Fruit fly (Drosophila melanogaster) whole organism, embryonic: ENCODE results near the gene ida.

Source experiments
- Adf1 ChIP-seq: fragments of 200-800 bp; sonication (Bioruptor generic); IDR thresholded peaks from 2 replicates; pipeline ENCODE4 v1.3.6; 2022; ENCODE audit warnings: missing biosample characterization, missing genetic modification characterization
- Atf3 ChIP-seq: fragments of 200-800 bp; sonication (Bioruptor generic); optimal IDR thresholded peaks from 3 replicates; lab custom pipeline; 2016; ENCODE audit warnings: missing biosample characterization, missing genetic modification characterization
- CG1024 ChIP-seq: fragments of 200-800 bp; sonication (Bioruptor generic); IDR thresholded peaks from 2 replicates; pipeline ENCODE4 v1.3.6; 2022; ENCODE audit warnings: missing biosample characterization, missing genetic modification characterization
- CG10267 ChIP-seq: fragments of 200-800 bp; sonication (Bioruptor generic); optimal IDR thresholded peaks from 2 replicates; lab custom pipeline; 2018; ENCODE audit warnings: missing biosample characterization, mild to moderate bottlenecking, missing genetic modification characterization, moderate library complexity
- CG10366 ChIP-seq: fragments of 200-800 bp; sonication (Bioruptor generic); IDR thresholded peaks from 2 replicates; pipeline ENCODE4 v1.3.6; 2022; ENCODE audit warnings: missing biosample characterization, missing genetic modification characterization
- CG11247 ChIP-seq: fragments of 200-800 bp; sonication (Bioruptor generic); IDR thresholded peaks from 2 replicates; pipeline ENCODE4 v1.3.6; 2022; ENCODE audit warnings: missing biosample characterization, missing genetic modification characterization
- CG13123 ChIP-seq: fragments of 200-800 bp; sonication (Bioruptor generic); optimal IDR thresholded peaks from 2 replicates; lab custom pipeline; 2016; ENCODE audit warnings: missing biosample characterization, missing genetic modification characterization
- CG13775 ChIP-seq: fragments of 200-800 bp; sonication (Bioruptor generic); optimal IDR thresholded peaks from 3 replicates; lab custom pipeline; 2017; ENCODE audit warnings: missing biosample characterization, mild to moderate bottlenecking, missing genetic modification characterization
- CG13894 ChIP-seq: fragments of 200-800 bp; sonication (Bioruptor generic); optimal IDR thresholded peaks from 3 replicates; lab custom pipeline; 2018; ENCODE audit warnings: missing biosample characterization, mild to moderate bottlenecking, missing genetic modification characterization, moderate library complexity
- CG14710 ChIP-seq: fragments of 200-800 bp; sonication (Bioruptor generic); optimal IDR thresholded peaks from 3 replicates; lab custom pipeline; 2019; ENCODE audit warnings: missing biosample characterization, mild to moderate bottlenecking, missing genetic modification characterization, moderate library complexity
- CG17612 ChIP-seq: fragments of 200-800 bp; sonication (Bioruptor generic); IDR thresholded peaks from 2 replicates; pipeline ENCODE4 v1.3.6; 2022; ENCODE audit warnings: missing biosample characterization, missing genetic modification characterization
- CG2875 ChIP-seq: fragments of 200-800 bp; sonication (Bioruptor generic); optimal IDR thresholded peaks from 2 replicates; lab custom pipeline; 2017; ENCODE audit warnings: missing biosample characterization, mild to moderate bottlenecking, missing genetic modification characterization, missing genetic modification reagents
- CG34376 ChIP-seq: fragments of 200-800 bp; sonication (Bioruptor generic); optimal IDR thresholded peaks from 2 replicates; lab custom pipeline; 2018; ENCODE audit warnings: missing biosample characterization, mild to moderate bottlenecking, missing genetic modification characterization
- CG7839 ChIP-seq: fragments of 200-800 bp; sonication (Bioruptor generic); optimal IDR thresholded peaks from 3 replicates; lab custom pipeline; 2018; ENCODE audit warnings: missing biosample characterization, mild to moderate bottlenecking, missing genetic modification characterization, moderate library complexity
- CG7963 ChIP-seq: fragments of 200-800 bp; sonication (Bioruptor generic); IDR thresholded peaks from 3 replicates; pipeline ENCODE4 v1.3.6; 2022; ENCODE audit warnings: missing biosample characterization, missing genetic modification characterization; ENCODE audit not compliant: partially characterized antibody
- CG8281 ChIP-seq: fragments of 200-800 bp; sonication (Bioruptor generic); optimal IDR thresholded peaks from 2 replicates; lab custom pipeline; 2018; ENCODE audit warnings: missing biosample characterization, mild to moderate bottlenecking, missing genetic modification characterization, moderate library complexity
- CG8290 ChIP-seq, 3 experiments: fragments of 200-800 bp; sonication (Bioruptor generic); optimal IDR thresholded peaks; 2 replicates each; lab custom pipeline; 2016 to 2019; ENCODE audit warnings: missing biosample characterization in 3 of 3, missing genetic modification characterization in 3 of 3, mild to moderate bottlenecking in 2 of 3, moderate library complexity in 1 of 3
- CG8388 ChIP-seq: fragments of 200-800 bp; sonication (Bioruptor generic); optimal IDR thresholded peaks from 2 replicates; lab custom pipeline; 2019; ENCODE audit warnings: missing biosample characterization, mild to moderate bottlenecking, missing genetic modification characterization, moderate library complexity
- CoRest ChIP-seq: fragments of 200-800 bp; sonication (Bioruptor generic); optimal IDR thresholded peaks from 3 replicates; lab custom pipeline; 2018; ENCODE audit warnings: missing biosample characterization, mild to moderate bottlenecking, missing genetic modification characterization, moderate library complexity
- D ChIP-seq, 2 experiments: fragments of 200-800 bp in 1 of 2; fragments of >200 bp in 1 of 2; sonication (Bioruptor generic) in 1 of 2; optimal IDR thresholded peaks; 2 replicates in 1 of 2; 3 replicates in 1 of 2; lab custom pipeline; 2017; ENCODE audit warnings: mild to moderate bottlenecking in 1 of 2, missing biosample characterization in 1 of 2, missing genetic modification characterization in 1 of 2, missing genetic modification reagents in 1 of 2
- Deaf1 ChIP-seq: fragments of 200-800 bp; optimal IDR thresholded peaks from 3 replicates; lab custom pipeline; 2019; ENCODE audit warnings: missing biosample characterization, mild to moderate bottlenecking, missing genetic modification characterization, moderate library complexity
- Dp ChIP-seq: fragments of 200-800 bp; sonication (Bioruptor generic); optimal IDR thresholded peaks from 2 replicates; lab custom pipeline; 2018; ENCODE audit warnings: missing biosample characterization, mild to moderate bottlenecking, missing genetic modification characterization, moderate library complexity
- Drgx ChIP-seq: fragments of 200-800 bp; sonication (Bioruptor generic); IDR thresholded peaks from 2 replicates; pipeline ENCODE4 v1.3.6; 2022; ENCODE audit warnings: missing biosample characterization, missing genetic modification characterization
- Gug ChIP-seq: fragments of 200-800 bp; sonication (Bioruptor generic); IDR thresholded peaks from 4 replicates; pipeline ENCODE4 v1.3.6; 2022; ENCODE audit warnings: missing biosample characterization, missing genetic modification characterization
- HHEX ChIP-seq: fragments of 200-800 bp; sonication (Bioruptor generic); optimal IDR thresholded peaks from 3 replicates; lab custom pipeline; 2017; ENCODE audit warnings: missing biosample characterization, mild to moderate bottlenecking, missing genetic modification characterization, missing genetic modification reagents
- HLH3B ChIP-seq: fragments of 200-800 bp; sonication (Bioruptor generic); IDR thresholded peaks from 2 replicates; pipeline ENCODE4 v1.3.6; 2022; ENCODE audit warnings: missing biosample characterization, missing genetic modification characterization
- Hr39 ChIP-seq: fragments of >200 bp; optimal IDR thresholded peaks from 2 replicates; lab custom pipeline; 2017
- Lhr ChIP-seq: fragments of 200-800 bp; sonication (Bioruptor generic); optimal IDR thresholded peaks from 3 replicates; lab custom pipeline; 2017; ENCODE audit warnings: mild to moderate bottlenecking, missing biosample characterization, missing genetic modification reagents, missing genetic modification characterization
- MBD-R2 ChIP-seq: fragments of 200-800 bp; sonication (Bioruptor generic); IDR thresholded peaks from 2 replicates; pipeline ENCODE4 v1.3.6; 2022; ENCODE audit warnings: missing biosample characterization, missing genetic modification characterization
- Med ChIP-seq: fragments of 200-800 bp; sonication (Bioruptor generic); peaks from one replicate; lab custom pipeline; 2016; ENCODE audit warnings: missing biosample characterization, missing genetic modification characterization, mild to moderate bottlenecking, inconsistent platforms, moderate library complexity
- Mrtf ChIP-seq: fragments of 200-800 bp; sonication (Bioruptor generic); IDR thresholded peaks from 3 replicates; pipeline ENCODE4 v1.3.6; 2022; ENCODE audit warnings: missing biosample characterization, missing genetic modification characterization
- Pdp1 ChIP-seq, 2 experiments: fragments of 200-800 bp; sonication (Bioruptor generic); optimal IDR thresholded peaks; 3 replicates each; lab custom pipeline; 2016; ENCODE audit warnings: missing biosample characterization in 2 of 2, missing genetic modification characterization in 2 of 2, mild to moderate bottlenecking in 1 of 2, moderate library complexity in 1 of 2
- Rfx ChIP-seq: fragments of 200-800 bp; sonication (Bioruptor generic); IDR thresholded peaks from 2 replicates; pipeline ENCODE4 v1.3.6; 2022; ENCODE audit warnings: missing biosample characterization, missing genetic modification characterization
- Usf ChIP-seq: fragments of 200-800 bp; sonication (Bioruptor generic); optimal IDR thresholded peaks from 2 replicates; lab custom pipeline; 2017; ENCODE audit warnings: missing genotype, missing biosample characterization, missing genetic modification characterization
- al ChIP-seq: fragments of 200-800 bp; sonication (Bioruptor generic); IDR thresholded peaks from 2 replicates; pipeline ENCODE4 v1.3.6; 2022; ENCODE audit warnings: missing biosample characterization, missing genetic modification characterization
- az2 ChIP-seq: fragments of 200-800 bp; sonication (Bioruptor generic); optimal IDR thresholded peaks from 3 replicates; lab custom pipeline; 2016; ENCODE audit warnings: missing biosample characterization, missing genetic modification characterization
- bab2 ChIP-seq: fragments of 200-800 bp; sonication (Bioruptor generic); optimal IDR thresholded peaks from 2 replicates; lab custom pipeline; 2016; ENCODE audit warnings: missing biosample characterization, missing genetic modification characterization
- cwo ChIP-seq: fragments of 200-800 bp; sonication (Bioruptor generic); optimal IDR thresholded peaks from 3 replicates; lab custom pipeline; 2017; ENCODE audit warnings: missing biosample characterization, missing genetic modification characterization, mild to moderate bottlenecking, moderate library complexity, missing genetic modification reagents
- danr ChIP-seq: fragments of 200-800 bp; sonication (Bioruptor generic); IDR thresholded peaks from 2 replicates; pipeline ENCODE4 v1.3.6; 2022; ENCODE audit warnings: missing biosample characterization, missing genetic modification characterization
- her ChIP-seq: fragments of 200-800 bp; sonication (Bioruptor generic); optimal IDR thresholded peaks from 2 replicates; lab custom pipeline; 2016; ENCODE audit warnings: missing biosample characterization, missing genetic modification characterization
- ind ChIP-seq: fragments of 200-800 bp; sonication (Bioruptor generic); optimal IDR thresholded peaks from 3 replicates; lab custom pipeline; 2016; ENCODE audit warnings: missing biosample characterization, missing genetic modification characterization
- kni ChIP-seq: fragments of 200-800 bp; sonication (Bioruptor generic); optimal IDR thresholded peaks from 3 replicates; lab custom pipeline; 2017; ENCODE audit warnings: mild to moderate bottlenecking, missing biosample characterization, missing genetic modification reagents, missing genetic modification characterization
- pb ChIP-seq: fragments of 200-800 bp; sonication (Bioruptor generic); optimal IDR thresholded peaks from 3 replicates; lab custom pipeline; 2016; ENCODE audit warnings: missing biosample characterization, missing genetic modification characterization
- peb ChIP-seq: fragments of 200-800 bp; sonication (Bioruptor generic); IDR thresholded peaks from 2 replicates; pipeline ENCODE4 v1.3.6; 2022; ENCODE audit warnings: missing biosample characterization, missing genetic modification characterization
- pum ChIP-seq: fragments of 200-800 bp; sonication (Bioruptor generic); optimal IDR thresholded peaks from 2 replicates; lab custom pipeline; 2016; ENCODE audit warnings: missing biosample characterization, missing genetic modification characterization
- sqz ChIP-seq: fragments of 200-800 bp; sonication (Bioruptor generic); optimal IDR thresholded peaks from 3 replicates; lab custom pipeline; 2018; ENCODE audit warnings: missing biosample characterization, mild to moderate bottlenecking, missing genetic modification characterization
- tin ChIP-seq: fragments of 200-800 bp; sonication (Bioruptor generic); optimal IDR thresholded peaks from 3 replicates; lab custom pipeline; 2016; ENCODE audit warnings: missing biosample characterization, missing genetic modification characterization
- z ChIP-seq: fragments of 200-800 bp; sonication (Bioruptor generic); IDR thresholded peaks from 3 replicates; pipeline ENCODE4 v1.3.6; 2022; ENCODE audit warnings: missing biosample characterization, missing genetic modification characterization
- zfh1 ChIP-seq: fragments of 200-800 bp; sonication (Bioruptor generic); IDR thresholded peaks from 3 replicates; pipeline ENCODE4 v1.3.6; 2022; ENCODE audit warnings: missing biosample characterization, missing genetic modification characterization

The ida gene

dm6 chr3L:3928943-3929785 lies 24.0 kb downstream of the ida start (continued):
- TF ChIP-seq Deaf1 (tag; lab: Kevin White, UChicago) = peak; percentile 7
- no peak for TF ChIP-seq Lhr (GFP tag; lab: Kevin White, UChicago)
- no peak for TF ChIP-seq cwo (GFP tag; lab: Kevin White, UChicago)
- no peak for TF ChIP-seq pb (GFP tag; lab: Kevin White, UChicago)
- TF ChIP-seq Hr39 = no peak
- TF ChIP-seq peb (GFP tag; lab: Robert Waterston, UW) = no peak
- no peak for TF ChIP-seq CG7963 (GFP tag; lab: Robert Waterston, UW)
- no peak for TF ChIP-seq sqz (GFP tag; lab: Kevin White, UChicago)
- TF ChIP-seq CG11247 = no peak
- TF ChIP-seq CG1024 (GFP tag; lab: Robert Waterston, UW) = no peak
- TF ChIP-seq CoRest = no peak
- no peak for TF ChIP-seq CG10366 (GFP tag; lab: Robert Waterston, UW)
- no peak for TF ChIP-seq zfh1 (GFP tag; lab: Robert Waterston, UW)
- no peak for TF ChIP-seq CG14710
- TF ChIP-seq CG8388 = no peak
- TF ChIP-seq CG8290 (GFP tag; optimal IDR thresholded peaks at IDR 0.05; lab: Kevin White, UChicago) = no peak
- TF ChIP-seq CG8290 (tag; optimal IDR thresholded peaks at IDR 0.05; lab: Kevin White, UChicago) = peak in 1 of 2 experiments; percentile 43
- no peak for TF ChIP-seq danr
- no peak for TF ChIP-seq HHEX (GFP tag; lab: Kevin White, UChicago)
- TF ChIP-seq Mrtf = no peak
- TF ChIP-seq Drgx (GFP tag; lab: Robert Waterston, UW) = no peak
- no peak for TF ChIP-seq CG13775 (GFP tag; lab: Kevin White, UChicago)
- TF ChIP-seq CG13123 = no peak
- TF ChIP-seq Atf3 (GFP tag; lab: Kevin White, UChicago) = no peak
- no peak for TF ChIP-seq ind (GFP tag; lab: Kevin White, UChicago)
- no peak for TF ChIP-seq her (GFP tag; lab: Kevin White, UChicago)
- TF ChIP-seq CG34376 (GFP tag; lab: Kevin White, UChicago) = peak; percentile 74
- no peak for TF ChIP-seq Gug
- TF ChIP-seq z (GFP tag; lab: Robert Waterston, UW) = no peak
- no peak for TF ChIP-seq Rfx (GFP tag; lab: Robert Waterston, UW)
- TF ChIP-seq bab2 = no peak
- no peak for TF ChIP-seq az2 (GFP tag; lab: Kevin White, UChicago)
- no peak for TF ChIP-seq MBD-R2 (GFP tag; lab: Robert Waterston, UW)
- TF ChIP-seq D (optimal IDR thresholded peaks at IDR 0.05; lab: Kevin White, UChicago) = no peak
- TF ChIP-seq D (GFP tag; optimal IDR thresholded peaks at IDR 0.05; lab: Kevin White, UChicago) = no peak
- TF ChIP-seq Usf (GFP tag; lab: Kevin White, UChicago) = no peak
- no peak for TF ChIP-seq CG10267 (tag; lab: Kevin White, UChicago)
- no peak for TF ChIP-seq kni (GFP tag; lab: Kevin White, UChicago)
- TF ChIP-seq Pdp1 (GFP tag; optimal IDR thresholded peaks at IDR 0.05; lab: Kevin White, UChicago) = peak in 1 of 2 experiments; percentile 75
- TF ChIP-seq al (GFP tag; lab: Robert Waterston, UW) = no peak
- TF ChIP-seq tin = no peak
- TF ChIP-seq Med (GFP tag; lab: Kevin White, UChicago) = peak; percentile 21
- TF ChIP-seq CG8281 (tag; lab: Kevin White, UChicago) = peak; percentile 97
- no peak for TF ChIP-seq HLH3B (GFP tag; lab: Robert Waterston, UW)
- no peak for TF ChIP-seq CG7839
- TF ChIP-seq Adf1 (GFP tag; lab: Robert Waterston, UW) = no peak
- TF ChIP-seq CG13894 (tag; lab: Kevin White, UChicago) = peak; percentile 25
- no peak for TF ChIP-seq CG17612
- TF ChIP-seq Dp (GFP tag; lab: Kevin White, UChicago) = no peak
- no peak for TF ChIP-seq pum (GFP tag; lab: Kevin White, UChicago)
- TF ChIP-seq CG2875 (GFP tag; lab: Kevin White, UChicago) = no peak
